Worm (Caenorhabditis elegans) whole organism, L2 larva: Measurements from ENCODE around the gene srbc-2.

ENCODE experiments used
- R02D3.7 ChIP-seq: fragments of 150-350 bp; optimal IDR thresholded peaks from 2 replicates; lab custom pipeline; 2014; ENCODE audit warnings: missing biosample characterization, missing genetic modification characterization
- crh-2 ChIP-seq: sonication (generic microtip); optimal IDR thresholded peaks from 2 replicates; lab custom pipeline; 2017; ENCODE audit warnings: missing biosample characterization, missing genetic modification characterization
- lin-13 ChIP-seq: fragments of 150-350 bp; optimal IDR thresholded peaks from 2 replicates; lab custom pipeline; 2014; ENCODE audit warnings: missing biosample characterization, missing genetic modification reagents, missing genetic modification characterization
- lsy-2 ChIP-seq, 2 experiments: fragments of 150-350 bp in 1 of 2; sonication (generic microtip) in 1 of 2; optimal IDR thresholded peaks; 2 replicates each; lab custom pipeline; 2014 to 2017; ENCODE audit warnings: missing biosample characterization in 2 of 2, missing genetic modification characterization in 2 of 2
- nhr-11 ChIP-seq: fragments of 150-350 bp; optimal IDR thresholded peaks from 2 replicates; lab custom pipeline; 2014; ENCODE audit warnings: missing biosample characterization, missing genetic modification characterization
- zag-1 ChIP-seq: fragments of 150-350 bp; optimal IDR thresholded peaks from 2 replicates; lab custom pipeline; 2014; ENCODE audit warnings: missing biosample characterization, missing genetic modification characterization

DNA sequence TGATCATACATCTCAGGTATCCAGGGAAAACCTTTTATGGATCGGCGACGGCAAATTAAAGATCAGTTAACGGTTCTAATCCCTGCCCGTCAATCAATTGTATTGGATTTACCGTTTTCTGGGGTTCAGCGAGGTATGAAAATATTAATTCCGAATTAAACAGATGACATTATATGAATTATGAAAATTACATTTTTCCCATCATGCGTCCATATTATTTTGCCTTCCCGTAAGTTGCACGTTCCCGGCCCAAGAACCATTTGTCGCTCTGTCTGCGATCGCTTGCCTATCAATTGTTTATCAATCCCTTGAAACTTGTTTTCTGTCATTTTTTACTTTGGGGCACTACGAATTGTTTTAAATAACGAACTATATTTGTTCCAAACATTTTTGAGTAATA, 15.2 kb downstream of the srbc-2 start:
- TF ChIP-seq lsy-2 (tag; optimal IDR thresholded peaks at IDR 0.05; lab: Kevin White, UChicago) (no peak), R02D3.7 (tag; lab: Kevin White, UChicago) (no peak), nhr-11 (no peak), crh-2 (tag; lab: Kevin White, UChicago) (no peak), lin-13 (no peak), zag-1 (tag; lab: Kevin White, UChicago) (no peak)
